Fruit fly (Drosophila melanogaster) whole organism, embryonic: Measurements from ENCODE around the gene dome.
A peak's percentile ranks its signal among the peaks of the same experiment; 100 is the strongest.

Experiments
- Asciz ChIP-seq: fragments of 200-800 bp; sonication (Bioruptor generic); optimal IDR thresholded peaks from 2 replicates; lab custom pipeline; 2017; ENCODE audit warnings: missing biosample characterization, mild to moderate bottlenecking, missing genetic modification characterization, missing genetic modification reagents
- BEAF-32 ChIP-seq: fragments of 200-800 bp; sonication (Bioruptor generic); optimal IDR thresholded peaks from 3 replicates; lab custom pipeline; 2017; ENCODE audit warnings: missing biosample characterization, missing genetic modification characterization, mild to moderate bottlenecking, moderate library complexity, missing genetic modification reagents
- BtbVII ChIP-seq: fragments of 200-800 bp; sonication (Bioruptor generic); optimal IDR thresholded peaks from 3 replicates; lab custom pipeline; 2017; ENCODE audit warnings: missing biosample characterization, mild to moderate bottlenecking, missing genetic modification characterization
- CG11085 ChIP-seq: fragments of 200-800 bp; sonication (Bioruptor generic); IDR thresholded peaks from 2 replicates; pipeline ENCODE4 v1.3.6; 2022; ENCODE audit warnings: missing biosample characterization, missing genetic modification characterization
- CG13123 ChIP-seq: fragments of 200-800 bp; sonication (Bioruptor generic); optimal IDR thresholded peaks from 2 replicates; lab custom pipeline; 2016; ENCODE audit warnings: missing biosample characterization, missing genetic modification characterization
- CG15073 ChIP-seq: fragments of 200-800 bp; sonication (Bioruptor generic); optimal IDR thresholded peaks from 2 replicates; lab custom pipeline; 2016; ENCODE audit warnings: missing biosample characterization, missing genetic modification characterization
- CG15479 ChIP-seq: fragments of 200-800 bp; sonication (Bioruptor generic); optimal IDR thresholded peaks from 3 replicates; lab custom pipeline; 2019; ENCODE audit warnings: missing biosample characterization, mild to moderate bottlenecking, missing genetic modification characterization, moderate library complexity
- CG1603 ChIP-seq: fragments of 200-800 bp; sonication (Bioruptor generic); optimal IDR thresholded peaks from 2 replicates; lab custom pipeline; 2019; ENCODE audit warnings: missing biosample characterization, mild to moderate bottlenecking, missing genetic modification characterization, moderate library complexity
- CG16813 ChIP-seq: fragments of 200-800 bp; sonication (Bioruptor generic); IDR thresholded peaks from 3 replicates; pipeline ENCODE4 v1.3.6; 2022; ENCODE audit warnings: missing biosample characterization, missing genetic modification characterization; ENCODE audit not compliant: partially characterized antibody
- CG16863 ChIP-seq: fragments of 200-800 bp; sonication (Bioruptor generic); optimal IDR thresholded peaks from 3 replicates; lab custom pipeline; 2016; ENCODE audit warnings: missing biosample characterization, missing genetic modification characterization
- CG2202 ChIP-seq: fragments of 200-800 bp; sonication (Bioruptor generic); optimal IDR thresholded peaks from 2 replicates; lab custom pipeline; 2018; ENCODE audit warnings: missing biosample characterization, mild to moderate bottlenecking, missing genetic modification characterization
- CG2889 ChIP-seq: fragments of 200-800 bp; sonication (Bioruptor generic); IDR thresholded peaks from 3 replicates; pipeline ENCODE4 v1.3.6; 2022; ENCODE audit warnings: missing biosample characterization, missing genetic modification characterization
- CG34422 ChIP-seq: fragments of 200-800 bp; sonication (Bioruptor generic); IDR thresholded peaks from 3 replicates; pipeline ENCODE4 v1.3.6; 2022; ENCODE audit warnings: missing biosample characterization, missing genetic modification characterization
- CG3995 ChIP-seq: fragments of 200-800 bp; sonication (Bioruptor generic); optimal IDR thresholded peaks from 3 replicates; lab custom pipeline; 2016; ENCODE audit warnings: missing biosample characterization, missing genetic modification characterization
- CG6175 ChIP-seq: fragments of 200-800 bp; sonication (Bioruptor generic); IDR thresholded peaks from 3 replicates; pipeline ENCODE4 v1.3.6; 2022; ENCODE audit warnings: missing biosample characterization, missing genetic modification characterization
- CG6854 ChIP-seq: fragments of 200-800 bp; sonication (Bioruptor generic); optimal IDR thresholded peaks from 3 replicates; lab custom pipeline; 2017; ENCODE audit warnings: missing biosample characterization, mild to moderate bottlenecking, missing genetic modification characterization
- CG7987 ChIP-seq: fragments of 200-800 bp; sonication (Bioruptor generic); optimal IDR thresholded peaks from 2 replicates; lab custom pipeline; 2018; ENCODE audit warnings: missing biosample characterization, mild to moderate bottlenecking, missing genetic modification characterization, moderate library complexity
- CG8281 ChIP-seq: fragments of 200-800 bp; sonication (Bioruptor generic); optimal IDR thresholded peaks from 2 replicates; lab custom pipeline; 2018; ENCODE audit warnings: missing biosample characterization, mild to moderate bottlenecking, missing genetic modification characterization, moderate library complexity
- Dad ChIP-seq: fragments of 200-800 bp; sonication (Bioruptor generic); optimal IDR thresholded peaks from 3 replicates; lab custom pipeline; 2016; ENCODE audit warnings: missing biosample characterization, missing genetic modification characterization
- Doc2 ChIP-seq: fragments of 200-800 bp; sonication (Bioruptor generic); IDR thresholded peaks from 2 replicates; pipeline ENCODE4 v1.3.6; 2022; ENCODE audit warnings: missing biosample characterization, missing genetic modification characterization
- Dp ChIP-seq: fragments of 200-800 bp; sonication (Bioruptor generic); optimal IDR thresholded peaks from 2 replicates; lab custom pipeline; 2018; ENCODE audit warnings: missing biosample characterization, mild to moderate bottlenecking, missing genetic modification characterization, moderate library complexity
- HLHmδ ChIP-seq: fragments of 200-800 bp; sonication (Bioruptor generic); optimal IDR thresholded peaks from 2 replicates; lab custom pipeline; 2018; ENCODE audit warnings: missing biosample characterization, mild to moderate bottlenecking, missing genetic modification characterization, moderate library complexity
- Hr3 ChIP-seq: fragments of 200-800 bp; sonication (Bioruptor generic); optimal IDR thresholded peaks from 3 replicates; lab custom pipeline; 2016; ENCODE audit warnings: missing biosample characterization, missing genetic modification characterization
- Hr51 ChIP-seq, 2 experiments: fragments of 200-800 bp; sonication (Bioruptor generic); optimal IDR thresholded peaks; 2 replicates in 1 of 2; 3 replicates in 1 of 2; lab custom pipeline; 2016 to 2018; ENCODE audit warnings: missing biosample characterization in 2 of 2, missing genetic modification characterization in 2 of 2, mild to moderate bottlenecking in 1 of 2, moderate library complexity in 1 of 2
- Lpt ChIP-seq: fragments of >200 bp; optimal IDR thresholded peaks from 2 replicates; lab custom pipeline; 2018; ENCODE audit warnings: missing biosample characterization, missing genetic modification characterization
- Meics ChIP-seq: fragments of 200-800 bp; sonication (Bioruptor generic); optimal IDR thresholded peaks from 2 replicates; lab custom pipeline; 2017; ENCODE audit warnings: missing biosample characterization, mild to moderate bottlenecking, missing genetic modification characterization
- Sry-δ ChIP-seq: fragments of 200-800 bp; sonication (Bioruptor generic); optimal IDR thresholded peaks from 2 replicates; lab custom pipeline; 2016; ENCODE audit warnings: missing biosample characterization, missing genetic modification characterization
- Vsx1 ChIP-seq: fragments of 200-800 bp; sonication (Bioruptor generic); optimal IDR thresholded peaks from 2 replicates; lab custom pipeline; 2017; ENCODE audit warnings: missing biosample characterization, mild to moderate bottlenecking, missing genetic modification characterization, missing genetic modification reagents
- ap ChIP-seq: fragments of 200-800 bp; sonication (Bioruptor generic); IDR thresholded peaks from 2 replicates; pipeline ENCODE4 v1.3.6; 2022; ENCODE audit warnings: missing biosample characterization, missing genetic modification characterization
- br ChIP-seq: fragments of >200 bp; optimal IDR thresholded peaks from 2 replicates; lab custom pipeline; 2017
- chm ChIP-seq: fragments of 200-800 bp; sonication (Bioruptor generic); IDR thresholded peaks from 2 replicates; pipeline ENCODE4 v1.3.6; 2022; ENCODE audit warnings: missing biosample characterization, missing genetic modification characterization
- dmrt99B ChIP-seq: fragments of 200-800 bp; sonication (Bioruptor generic); optimal IDR thresholded peaks from 2 replicates; lab custom pipeline; 2018; ENCODE audit warnings: missing biosample characterization, mild to moderate bottlenecking, missing genetic modification characterization, moderate library complexity
- fd3F ChIP-seq: fragments of 200-800 bp; sonication (Bioruptor generic); optimal IDR thresholded peaks from 2 replicates; lab custom pipeline; 2018; ENCODE audit warnings: missing biosample characterization, mild to moderate bottlenecking, missing genetic modification characterization, moderate library complexity
- fd96Cb ChIP-seq: fragments of 200-800 bp; sonication (Bioruptor generic); optimal IDR thresholded peaks from 2 replicates; lab custom pipeline; 2018; ENCODE audit warnings: missing biosample characterization, mild to moderate bottlenecking, missing genetic modification characterization, moderate library complexity
- gcm2 ChIP-seq: fragments of 200-800 bp; sonication (Bioruptor generic); optimal IDR thresholded peaks from 2 replicates; lab custom pipeline; 2016; ENCODE audit warnings: missing biosample characterization, missing genetic modification characterization
- gro ChIP-seq: fragments of 200-800 bp; sonication (Bioruptor generic); optimal IDR thresholded peaks from 2 replicates; lab custom pipeline; 2016; ENCODE audit warnings: missing biosample characterization, missing genetic modification characterization
- jigr1 ChIP-seq: fragments of 200-800 bp; sonication (Bioruptor generic); IDR thresholded peaks from 3 replicates; pipeline ENCODE4 v1.3.6; 2022; ENCODE audit warnings: missing biosample characterization, missing genetic modification characterization
- luna ChIP-seq: fragments of 200-800 bp; sonication (Bioruptor generic); optimal IDR thresholded peaks from 2 replicates; lab custom pipeline; 2016; ENCODE audit warnings: missing biosample characterization, missing genetic modification characterization
- nerfin-2 ChIP-seq: fragments of 200-800 bp; sonication (Bioruptor generic); IDR thresholded peaks from 2 replicates; pipeline ENCODE4 v1.3.6; 2022; ENCODE audit warnings: missing biosample characterization, missing genetic modification characterization; ENCODE audit not compliant: partially characterized antibody
- pb ChIP-seq: fragments of 200-800 bp; sonication (Bioruptor generic); optimal IDR thresholded peaks from 3 replicates; lab custom pipeline; 2016; ENCODE audit warnings: missing biosample characterization, missing genetic modification characterization
- prd ChIP-seq, 3 experiments: fragments of >200 bp in 2 of 3; fragments of 200-800 bp in 1 of 3; sonication (Bioruptor generic) in 1 of 3; optimal IDR thresholded peaks in 2 of 3; IDR thresholded peaks in 1 of 3; 2 replicates in 2 of 3; 3 replicates in 1 of 3; pipeline versions ENCODE4 v1.3.6 to Lab custom; 2017 to 2022; ENCODE audit warnings: missing biosample characterization in 1 of 3, missing genetic modification characterization in 1 of 3
- pros ChIP-seq: fragments of 200-800 bp; sonication (Bioruptor generic); optimal IDR thresholded peaks from 3 replicates; lab custom pipeline; 2019; ENCODE audit warnings: missing biosample characterization, mild to moderate bottlenecking, missing genetic modification characterization, moderate library complexity
- psq ChIP-seq: fragments of 200-800 bp; sonication (Bioruptor generic); optimal IDR thresholded peaks from 2 replicates; lab custom pipeline; 2017; ENCODE audit warnings: missing biosample characterization, missing genetic modification characterization
- scrt ChIP-seq: fragments of 200-800 bp; sonication (Bioruptor generic); optimal IDR thresholded peaks from 2 replicates; lab custom pipeline; 2018; ENCODE audit warnings: missing biosample characterization, mild to moderate bottlenecking, missing genetic modification characterization, moderate library complexity
- slbo ChIP-seq: fragments of 200-800 bp; sonication (Bioruptor generic); IDR thresholded peaks from 2 replicates; pipeline ENCODE4 v1.3.6; 2022; ENCODE audit warnings: missing biosample characterization, missing genetic modification characterization
- sr ChIP-seq: fragments of 200-800 bp; sonication (Bioruptor generic); IDR thresholded peaks from 3 replicates; pipeline ENCODE4 v1.3.6; 2022; ENCODE audit warnings: missing biosample characterization, missing genetic modification characterization
- tgo ChIP-seq: fragments of 200-800 bp; sonication (Bioruptor generic); IDR thresholded peaks from 3 replicates; pipeline ENCODE4 v1.3.6; 2022; ENCODE audit warnings: missing biosample characterization, missing genetic modification characterization
- trem ChIP-seq: fragments of 200-800 bp; optimal IDR thresholded peaks from 3 replicates; lab custom pipeline; 2019; ENCODE audit warnings: missing biosample characterization, mild to moderate bottlenecking, missing genetic modification characterization, moderate library complexity
- zen2 ChIP-seq: fragments of 200-800 bp; sonication (Bioruptor generic); IDR thresholded peaks from 3 replicates; pipeline ENCODE4 v1.3.6; 2022; ENCODE audit warnings: missing biosample characterization, missing genetic modification characterization; ENCODE audit not compliant: partially characterized antibody

dome gene

DNA sequence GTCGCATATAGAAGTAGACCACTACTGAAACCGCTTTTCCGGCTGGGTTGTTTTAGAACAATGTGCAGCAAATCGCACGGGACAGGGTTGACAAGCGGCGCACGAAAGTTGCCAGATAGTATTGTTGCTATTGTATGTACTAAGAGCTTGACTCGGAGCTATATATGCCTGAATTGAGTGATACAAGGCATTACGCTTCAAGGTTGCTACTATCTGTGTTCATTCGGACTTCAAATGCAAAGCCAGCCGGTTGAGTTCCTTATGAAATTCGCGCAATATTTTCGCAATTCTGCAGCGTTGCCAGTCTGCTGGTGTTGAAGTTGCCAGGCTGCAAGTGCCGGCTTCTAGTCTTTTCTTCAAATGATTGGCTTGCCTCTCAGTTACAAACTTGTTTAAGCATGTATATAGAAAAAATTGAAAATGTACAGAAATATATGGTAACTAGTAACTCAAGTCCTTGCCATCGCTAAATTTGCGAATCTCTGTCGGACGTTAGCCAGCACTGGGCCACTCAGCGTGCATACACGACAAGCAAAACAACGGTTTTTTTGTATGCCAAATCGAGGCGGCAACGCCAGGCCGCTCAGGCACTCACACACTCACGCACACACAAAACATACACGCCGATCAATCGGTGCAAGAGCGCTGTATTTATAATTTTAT, 31.4 kb downstream of the dome start, which contains the start of the genes Ranbp21 and Elys (continued):
- TF ChIP-seq dmrt99B (tag; lab: Kevin White, UChicago) (no peak), CG2202 (tag; lab: Kevin White, UChicago) (no peak), HLHmδ (GFP tag; lab: Kevin White, UChicago) (no peak), CG16813 (GFP tag; lab: Robert Waterston, UW) (0 out of 3 replicates have a peak, but pooled peaks have one; percentile 56), CG34422 (GFP tag; lab: Robert Waterston, UW) (peak; percentile 63), gcm2 (GFP tag; lab: Kevin White, UChicago) (no peak), Hr3 (GFP tag; lab: Kevin White, UChicago) (peak; percentile 46), Dp (GFP tag; lab: Kevin White, UChicago) (peak; percentile 44), BEAF-32 (GFP tag; lab: Kevin White, UChicago) (peak; percentile 74), CG6854 (GFP tag; lab: Kevin White, UChicago) (no peak), pros (GFP tag; lab: Kevin White, UChicago) (no peak), CG15073 (GFP tag; lab: Kevin White, UChicago) (no peak), trem (tag; lab: Kevin White, UChicago) (peak; percentile 51), scrt (GFP tag; lab: Kevin White, UChicago) (no peak), zen2 (GFP tag; lab: Robert Waterston, UW) (no peak), gro (GFP tag; lab: Kevin White, UChicago) (no peak), Meics (GFP tag; lab: Kevin White, UChicago) (no peak), prd (optimal IDR thresholded peaks at IDR 0.05; lab: Kevin White, UChicago) (no peak), prd (GFP tag; IDR thresholded peaks at IDR 0.05; lab: Robert Waterston, UW) (peak; percentile 75), nerfin-2 (GFP tag; lab: Robert Waterston, UW) (no peak), CG15479 (GFP tag; lab: Kevin White, UChicago) (peak; percentile 76), Hr51 (GFP tag; optimal IDR thresholded peaks at IDR 0.05; lab: Kevin White, UChicago) (no peak), Dad (GFP tag; lab: Kevin White, UChicago) (peak; percentile 65), CG16863 (GFP tag; lab: Kevin White, UChicago) (peak; percentile 56), chm (no peak), fd96Cb (tag; lab: Kevin White, UChicago) (peak; percentile 14), jigr1 (GFP tag; lab: Robert Waterston, UW) (no peak), fd3F (GFP tag; lab: Kevin White, UChicago) (peak; percentile 3), CG3995 (GFP tag; lab: Kevin White, UChicago) (no peak), BtbVII (GFP tag; lab: Kevin White, UChicago) (no peak), CG2889 (GFP tag; lab: Robert Waterston, UW) (0 out of 3 replicates have a peak, but pooled peaks have one; percentile 27), ap (no peak; the same call in 1 of the 2 replicates), br (no peak), tgo (GFP tag; lab: Robert Waterston, UW) (peak; percentile 44; the same call in 1 of the 3 replicates), Asciz (GFP tag; lab: Kevin White, UChicago) (no peak), Vsx1 (no peak), CG11085 (GFP tag; lab: Robert Waterston, UW) (0 out of 2 replicates have a peak, but pooled peaks have one; percentile 9), CG1603 (tag; lab: Kevin White, UChicago) (no peak), CG13123 (GFP tag; lab: Kevin White, UChicago) (no peak), CG8281 (tag; lab: Kevin White, UChicago) (no peak), psq (no peak), Lpt (GFP tag; lab: Kevin White, UChicago) (no peak), pb (GFP tag; lab: Kevin White, UChicago) (no peak), luna (GFP tag; lab: Kevin White, UChicago) (no peak), CG7987 (GFP tag; lab: Kevin White, UChicago) (no peak), Sry-δ (peak; percentile 79), sr (GFP tag; lab: Robert Waterston, UW) (no peak), Doc2 (GFP tag; lab: Robert Waterston, UW) (no peak), slbo (GFP tag; lab: Robert Waterston, UW) (peak; percentile 77), CG6175 (GFP tag; lab: Robert Waterston, UW) (no peak)
